Fruit fly (Drosophila melanogaster) whole organism, embryonic: ENCODE data around the gene Rift.

Experiments used
- Asciz ChIP-seq: fragments of 200-800 bp; sonication (Bioruptor generic); optimal IDR thresholded peaks from 2 replicates; lab custom pipeline; 2017; ENCODE audit warnings: missing biosample characterization, mild to moderate bottlenecking, missing genetic modification characterization, missing genetic modification reagents
- B-H1 ChIP-seq: fragments of 200-800 bp; sonication (Bioruptor generic); IDR thresholded peaks from 3 replicates; pipeline ENCODE4 v1.3.6; 2022; ENCODE audit warnings: missing biosample characterization, missing genetic modification characterization
- Bdp1 ChIP-seq: fragments of 200-800 bp; sonication (Bioruptor generic); optimal IDR thresholded peaks from 3 replicates; lab custom pipeline; 2016; ENCODE audit warnings: missing biosample characterization, missing genetic modification characterization
- CG10147 ChIP-seq: fragments of 200-800 bp; sonication (Bioruptor generic); optimal IDR thresholded peaks from 2 replicates; lab custom pipeline; 2019; ENCODE audit warnings: missing biosample characterization, mild to moderate bottlenecking, missing genetic modification characterization, moderate library complexity
- CG11723 ChIP-seq: fragments of 200-800 bp; sonication (Bioruptor generic); optimal IDR thresholded peaks from 2 replicates; lab custom pipeline; 2017; ENCODE audit warnings: missing biosample characterization, mild to moderate bottlenecking, missing genetic modification characterization
- CG12219 ChIP-seq: fragments of 200-800 bp; sonication (Bioruptor generic); optimal IDR thresholded peaks from 3 replicates; lab custom pipeline; 2018; ENCODE audit warnings: missing biosample characterization, mild to moderate bottlenecking, missing genetic modification characterization
- CG12391 ChIP-seq: fragments of 200-800 bp; sonication (Bioruptor generic); optimal IDR thresholded peaks from 3 replicates; lab custom pipeline; 2018; ENCODE audit warnings: missing biosample characterization, mild to moderate bottlenecking, missing genetic modification characterization, moderate library complexity
- CG13296 ChIP-seq: fragments of 200-800 bp; sonication (Bioruptor generic); optimal IDR thresholded peaks from 3 replicates; lab custom pipeline; 2018; ENCODE audit warnings: missing biosample characterization, mild to moderate bottlenecking, missing genetic modification characterization
- CG13424 ChIP-seq: fragments of 200-800 bp; sonication (Bioruptor generic); optimal IDR thresholded peaks from 2 replicates; lab custom pipeline; 2019; ENCODE audit warnings: missing biosample characterization, mild to moderate bottlenecking, missing genetic modification characterization, moderate library complexity
- CG17328 ChIP-seq: fragments of 200-800 bp; sonication (Bioruptor generic); IDR thresholded peaks from 2 replicates; pipeline ENCODE4 v1.3.6; 2022; ENCODE audit warnings: missing biosample characterization, missing genetic modification characterization
- CG1792 ChIP-seq: fragments of 200-800 bp; sonication (Bioruptor generic); optimal IDR thresholded peaks from 2 replicates; lab custom pipeline; 2016; ENCODE audit warnings: missing biosample characterization, missing genetic modification characterization
- CG1832 ChIP-seq: fragments of 200-800 bp; sonication (Bioruptor generic); optimal IDR thresholded peaks from 2 replicates; lab custom pipeline; 2017; ENCODE audit warnings: missing biosample characterization, mild to moderate bottlenecking, missing genetic modification characterization, inconsistent platforms
- CG3065 ChIP-seq: fragments of 200-800 bp; sonication (Bioruptor generic); optimal IDR thresholded peaks from 2 replicates; lab custom pipeline; 2016; ENCODE audit warnings: missing biosample characterization, missing genetic modification characterization
- CG3163 ChIP-seq: fragments of 200-800 bp; sonication (Bioruptor generic); optimal IDR thresholded peaks from 3 replicates; lab custom pipeline; 2016; ENCODE audit warnings: missing biosample characterization, missing genetic modification characterization
- CG33213 ChIP-seq: fragments of 200-800 bp; sonication (Bioruptor generic); optimal IDR thresholded peaks from 3 replicates; lab custom pipeline; 2016; ENCODE audit warnings: missing biosample characterization, missing genetic modification characterization
- CG4707 ChIP-seq: fragments of 200-800 bp; sonication (Bioruptor generic); optimal IDR thresholded peaks from 2 replicates; lab custom pipeline; 2018; ENCODE audit warnings: missing biosample characterization, mild to moderate bottlenecking, missing genetic modification characterization, moderate library complexity
- CG5180 ChIP-seq: fragments of 200-800 bp; sonication (Bioruptor generic); optimal IDR thresholded peaks from 3 replicates; lab custom pipeline; 2017; ENCODE audit warnings: missing biosample characterization, missing genetic modification characterization, mild to moderate bottlenecking, moderate library complexity, missing genetic modification reagents
- CG6683 ChIP-seq: fragments of 200-800 bp; sonication (Bioruptor generic); optimal IDR thresholded peaks from 2 replicates; lab custom pipeline; 2017; ENCODE audit warnings: missing biosample characterization, mild to moderate bottlenecking, missing genetic modification characterization, missing genetic modification reagents
- CG7372 ChIP-seq: fragments of 200-800 bp; sonication (Bioruptor generic); IDR thresholded peaks from 2 replicates; pipeline ENCODE4 v1.3.6; 2022; ENCODE audit warnings: missing biosample characterization, missing genetic modification characterization
- CG7987 ChIP-seq: fragments of 200-800 bp; sonication (Bioruptor generic); optimal IDR thresholded peaks from 2 replicates; lab custom pipeline; 2018; ENCODE audit warnings: missing biosample characterization, mild to moderate bottlenecking, missing genetic modification characterization, moderate library complexity
- CG8924 ChIP-seq: fragments of 200-800 bp; optimal IDR thresholded peaks from 3 replicates; lab custom pipeline; 2019; ENCODE audit warnings: missing biosample characterization, mild to moderate bottlenecking, missing genetic modification characterization, moderate library complexity
- Dref ChIP-seq: fragments of 200-800 bp; sonication (Bioruptor generic); IDR thresholded peaks from 2 replicates; pipeline ENCODE4 v1.3.6; 2022; ENCODE audit warnings: missing biosample characterization, missing genetic modification characterization
- Eip74EF ChIP-seq, 2 experiments: fragments of 200-800 bp in 1 of 2; fragments of >200 bp in 1 of 2; sonication (Bioruptor generic) in 1 of 2; optimal IDR thresholded peaks; 2 replicates each; lab custom pipeline; 2017 to 2019; ENCODE audit warnings: missing biosample characterization in 2 of 2, missing genetic modification characterization in 2 of 2, mild to moderate bottlenecking in 1 of 2, moderate library complexity in 1 of 2
- Hand ChIP-seq: fragments of 200-800 bp; sonication (Bioruptor generic); optimal IDR thresholded peaks from 2 replicates; lab custom pipeline; 2017; ENCODE audit warnings: mild to moderate bottlenecking, missing biosample characterization, missing genetic modification reagents, missing genetic modification characterization
- Hmr ChIP-seq: fragments of 200-800 bp; sonication (Bioruptor generic); optimal IDR thresholded peaks from 3 replicates; lab custom pipeline; 2017; ENCODE audit warnings: mild to moderate bottlenecking, missing biosample characterization, missing genetic modification reagents, missing genetic modification characterization
- Hr78 ChIP-seq, 2 experiments: fragments of 200-800 bp in 1 of 2; fragments of >200 bp in 1 of 2; sonication (Bioruptor generic) in 1 of 2; optimal IDR thresholded peaks; 2 replicates each; lab custom pipeline; 2017 to 2019; ENCODE audit warnings: missing biosample characterization in 2 of 2, missing genetic modification characterization in 2 of 2, mild to moderate bottlenecking in 1 of 2, moderate library complexity in 1 of 2
- Lhr ChIP-seq: fragments of 200-800 bp; sonication (Bioruptor generic); optimal IDR thresholded peaks from 3 replicates; lab custom pipeline; 2017; ENCODE audit warnings: mild to moderate bottlenecking, missing biosample characterization, missing genetic modification reagents, missing genetic modification characterization
- Max ChIP-seq: fragments of 200-800 bp; sonication (Bioruptor generic); optimal IDR thresholded peaks from 2 replicates; lab custom pipeline; 2016; ENCODE audit warnings: missing biosample characterization, mild to moderate bottlenecking, missing genetic modification characterization
- Med ChIP-seq: fragments of 200-800 bp; sonication (Bioruptor generic); peaks from one replicate; lab custom pipeline; 2016; ENCODE audit warnings: missing biosample characterization, missing genetic modification characterization, mild to moderate bottlenecking, inconsistent platforms, moderate library complexity
- Opbp ChIP-seq: fragments of 200-800 bp; sonication (Bioruptor generic); IDR thresholded peaks from 3 replicates; pipeline ENCODE4 v1.3.6; 2022; ENCODE audit warnings: missing biosample characterization, missing genetic modification characterization; ENCODE audit not compliant: partially characterized antibody
- Pdp1 ChIP-seq, 2 experiments: fragments of 200-800 bp; sonication (Bioruptor generic); optimal IDR thresholded peaks; 3 replicates each; lab custom pipeline; 2016; ENCODE audit warnings: missing biosample characterization in 2 of 2, missing genetic modification characterization in 2 of 2, mild to moderate bottlenecking in 1 of 2, moderate library complexity in 1 of 2
- Poxn ChIP-seq: fragments of 200-800 bp; sonication (Bioruptor generic); IDR thresholded peaks from 2 replicates; pipeline ENCODE4 v1.3.6; 2022; ENCODE audit warnings: missing biosample characterization, missing genetic modification characterization
- Ptx1 ChIP-seq: fragments of 200-800 bp; sonication (Bioruptor generic); IDR thresholded peaks from 2 replicates; pipeline ENCODE4 v1.3.6; 2022; ENCODE audit warnings: missing biosample characterization, missing genetic modification characterization
- Six4 ChIP-seq: fragments of 200-800 bp; sonication (Bioruptor generic); optimal IDR thresholded peaks from 2 replicates; lab custom pipeline; 2016; ENCODE audit warnings: missing biosample characterization, missing genetic modification characterization
- Sry-δ ChIP-seq: fragments of 200-800 bp; sonication (Bioruptor generic); optimal IDR thresholded peaks from 2 replicates; lab custom pipeline; 2016; ENCODE audit warnings: missing biosample characterization, missing genetic modification characterization
- YL-1 ChIP-seq: fragments of 200-800 bp; sonication (Bioruptor generic); optimal IDR thresholded peaks from 3 replicates; lab custom pipeline; 2017; ENCODE audit warnings: missing biosample characterization, mild to moderate bottlenecking, missing genetic modification characterization
- ab ChIP-seq: fragments of 200-800 bp; sonication (Bioruptor generic); optimal IDR thresholded peaks from 2 replicates; lab custom pipeline; 2016; ENCODE audit warnings: missing biosample characterization, missing genetic modification characterization
- bbx ChIP-seq: fragments of 200-800 bp; sonication (Bioruptor generic); IDR thresholded peaks from 2 replicates; pipeline ENCODE4 v1.3.6; 2022; ENCODE audit warnings: missing biosample characterization, missing genetic modification characterization; ENCODE audit not compliant: partially characterized antibody
- ci ChIP-seq: fragments of 200-800 bp; sonication (Bioruptor generic); IDR thresholded peaks from 3 replicates; pipeline ENCODE4 v1.3.6; 2022; ENCODE audit warnings: missing biosample characterization, missing genetic modification characterization
- dm ChIP-seq: fragments of 200-800 bp; sonication (Bioruptor generic); optimal IDR thresholded peaks from 3 replicates; lab custom pipeline; 2016; ENCODE audit warnings: missing biosample characterization, missing genetic modification characterization
- ewg ChIP-seq: fragments of 200-800 bp; sonication (Bioruptor generic); optimal IDR thresholded peaks from 3 replicates; lab custom pipeline; 2017; ENCODE audit warnings: mild to moderate bottlenecking, missing biosample characterization, missing genetic modification reagents, missing genetic modification characterization
- fd96Cb ChIP-seq: fragments of 200-800 bp; sonication (Bioruptor generic); optimal IDR thresholded peaks from 2 replicates; lab custom pipeline; 2018; ENCODE audit warnings: missing biosample characterization, mild to moderate bottlenecking, missing genetic modification characterization, moderate library complexity
- ftz-f1 ChIP-seq: fragments of 200-800 bp; sonication (Bioruptor generic); optimal IDR thresholded peaks from 2 replicates; lab custom pipeline; 2016; ENCODE audit warnings: missing biosample characterization, missing genetic modification characterization
- gt ChIP-seq: fragments of 200-800 bp; sonication (Bioruptor generic); IDR thresholded peaks from 2 replicates; pipeline ENCODE4 v1.3.6; 2022; ENCODE audit warnings: missing biosample characterization, missing genetic modification characterization
- pita ChIP-seq: fragments of 200-800 bp; sonication (Bioruptor generic); optimal IDR thresholded peaks from 2 replicates; lab custom pipeline; 2017; ENCODE audit warnings: missing biosample characterization, mild to moderate bottlenecking, missing genetic modification characterization
- ttk ChIP-seq: fragments of 200-800 bp; sonication (Bioruptor generic); IDR thresholded peaks from 2 replicates; pipeline ENCODE4 v2.1.2; 2022; ENCODE audit warnings: missing biosample characterization, missing genetic modification characterization
- tup ChIP-seq: fragments of 200-800 bp; sonication (Bioruptor generic); optimal IDR thresholded peaks from 2 replicates; lab custom pipeline; 2016; ENCODE audit warnings: missing biosample characterization, mild to moderate bottlenecking, missing genetic modification characterization, moderate library complexity
- unpg ChIP-seq: fragments of 200-800 bp; sonication (Bioruptor generic); optimal IDR thresholded peaks from 3 replicates; lab custom pipeline; 2018; ENCODE audit warnings: missing biosample characterization, mild to moderate bottlenecking, missing genetic modification characterization, moderate library complexity
- z ChIP-seq: fragments of 200-800 bp; sonication (Bioruptor generic); IDR thresholded peaks from 3 replicates; pipeline ENCODE4 v1.3.6; 2022; ENCODE audit warnings: missing biosample characterization, missing genetic modification characterization

Rift gene

DNA sequence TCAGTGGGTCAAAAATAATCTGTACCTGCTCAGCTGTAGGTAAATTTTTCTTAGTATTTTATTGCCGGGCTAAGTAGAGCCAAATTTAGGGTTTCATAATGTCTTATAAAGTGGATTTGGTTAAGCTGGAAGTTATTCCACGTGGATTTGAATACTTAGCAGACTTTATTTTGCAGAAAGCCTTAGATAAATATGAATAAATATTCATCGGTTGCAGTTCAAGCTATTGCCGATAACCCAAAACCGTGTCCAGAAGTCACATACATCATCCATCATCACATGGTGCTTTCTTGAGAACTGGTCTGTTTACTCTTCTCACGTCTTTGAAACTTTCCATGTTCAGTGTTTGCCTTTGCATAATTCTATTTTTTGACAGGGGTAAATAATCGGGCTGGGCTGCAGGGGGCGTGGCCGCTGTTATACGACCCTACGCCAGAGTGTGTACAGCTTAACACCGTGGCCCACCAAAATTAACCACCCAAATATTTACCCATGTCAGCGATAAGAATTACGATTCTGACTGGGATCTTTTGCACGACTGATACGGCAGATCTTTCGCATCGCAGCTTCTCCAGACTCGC lies 51.3 kb downstream of the Rift start, which contains the start of gene CG2187:
Gene CG2187 (minus strand): TSS at position 51 of the 581 bp plus-strand sequence.
- no peak for TF ChIP-seq Dref (GFP tag; lab: Robert Waterston, UW)
- no peak for TF ChIP-seq CG33213
- TF ChIP-seq ftz-f1 (GFP tag; lab: Kevin White, UChicago) = no peak
- peak in 1 of 2 experiments; percentile 35 for TF ChIP-seq Pdp1 (GFP tag; optimal IDR thresholded peaks at IDR 0.05; lab: Kevin White, UChicago)
- no peak for TF ChIP-seq dm
- no peak for TF ChIP-seq bbx
- TF ChIP-seq ttk (GFP tag; lab: Robert Waterston, UW) = no peak
- no peak for TF ChIP-seq Hand (GFP tag; lab: Kevin White, UChicago)
- no peak for TF ChIP-seq CG11723
- TF ChIP-seq CG7987 = peak; percentile 18
- no peak for TF ChIP-seq gt (GFP tag; lab: Robert Waterston, UW)
- TF ChIP-seq CG3163 (GFP tag; lab: Kevin White, UChicago) = no peak
- TF ChIP-seq CG10147 (GFP tag; lab: Kevin White, UChicago) = no peak
- no peak for TF ChIP-seq Max (GFP tag; lab: Kevin White, UChicago)
- peak; percentile 9 for TF ChIP-seq CG12219 (GFP tag; lab: Kevin White, UChicago)
- TF ChIP-seq CG6683 (GFP tag; lab: Kevin White, UChicago) = no peak
- TF ChIP-seq z (GFP tag; lab: Robert Waterston, UW) = no peak
- peak; percentile 75 for TF ChIP-seq Med
- no peak for TF ChIP-seq CG7372 (GFP tag; lab: Robert Waterston, UW)
- peak; percentile 17 for TF ChIP-seq Hmr
- TF ChIP-seq CG13296 (GFP tag; lab: Kevin White, UChicago) = peak; percentile 5
- no peak for TF ChIP-seq CG1832 (GFP tag; lab: Kevin White, UChicago)
- TF ChIP-seq Ptx1 = no peak
- no peak for TF ChIP-seq Six4
- TF ChIP-seq Eip74EF (GFP tag; optimal IDR thresholded peaks at IDR 0.05; lab: Kevin White, UChicago) = no peak
- TF ChIP-seq CG1792 (GFP tag; lab: Kevin White, UChicago) = no peak
- TF ChIP-seq CG4707 (GFP tag; lab: Kevin White, UChicago) = peak; percentile 3
- no peak for TF ChIP-seq tup (GFP tag; lab: Kevin White, UChicago)
- no peak for TF ChIP-seq Sry-δ (GFP tag; lab: Kevin White, UChicago)
- peak; percentile 6 for TF ChIP-seq CG8924
- no peak for TF ChIP-seq CG12391 (tag; lab: Kevin White, UChicago)
- no peak for TF ChIP-seq pita
- peak; percentile 25 for TF ChIP-seq CG13424
- TF ChIP-seq fd96Cb (tag; lab: Kevin White, UChicago) = no peak
- TF ChIP-seq CG5180 = no peak
- peak in 1 of 2 experiments; percentile 9 for TF ChIP-seq Hr78 (GFP tag; optimal IDR thresholded peaks at IDR 0.05; lab: Kevin White, UChicago)
- TF ChIP-seq B-H1 (GFP tag; lab: Robert Waterston, UW) = no peak
- TF ChIP-seq Bdp1 (GFP tag; lab: Kevin White, UChicago) = no peak
- TF ChIP-seq CG17328 (GFP tag; lab: Robert Waterston, UW) = peak; percentile 20; the same call in 1 of the 2 replicates
- no peak for TF ChIP-seq Poxn (GFP tag; lab: Robert Waterston, UW)
- no peak for TF ChIP-seq ab (GFP tag; lab: Kevin White, UChicago)
- peak; percentile 21 for TF ChIP-seq Asciz (GFP tag; lab: Kevin White, UChicago)
- peak; percentile 16 for TF ChIP-seq unpg (GFP tag; lab: Kevin White, UChicago)
- no peak for TF ChIP-seq YL-1 (GFP tag; lab: Kevin White, UChicago)
- peak; percentile 60 for TF ChIP-seq ci (GFP tag; lab: Robert Waterston, UW)
- TF ChIP-seq Lhr (GFP tag; lab: Kevin White, UChicago) = no peak
- TF ChIP-seq CG3065 (GFP tag; lab: Kevin White, UChicago) = no peak
- TF ChIP-seq ewg = no peak
- no peak for TF ChIP-seq Opbp (GFP tag; lab: Robert Waterston, UW)
